Fruit fly (Drosophila melanogaster) whole organism, pupa: ENCODE results near the gene CG34174.

Experiments used
- CG14655 ChIP-seq: fragments of 200-800 bp; sonication (Bioruptor generic); optimal IDR thresholded peaks from 3 replicates; lab custom pipeline; 2017; ENCODE audit warnings: mild to moderate bottlenecking, missing biosample characterization, missing genetic modification reagents, missing genetic modification characterization
- CG9948 ChIP-seq: fragments of 200-800 bp; sonication (Bioruptor generic); optimal IDR thresholded peaks from 2 replicates; lab custom pipeline; 2018; ENCODE audit warnings: missing biosample characterization, mild to moderate bottlenecking, missing genetic modification characterization, moderate library complexity
- D1 ChIP-seq: fragments of 200-800 bp; sonication (Bioruptor generic); optimal IDR thresholded peaks from 2 replicates; lab custom pipeline; 2018; ENCODE audit warnings: missing biosample characterization, mild to moderate bottlenecking, missing genetic modification characterization, moderate library complexity
- EcR ChIP-seq: fragments of 200-800 bp; sonication (Bioruptor generic); optimal IDR thresholded peaks from 3 replicates; lab custom pipeline; 2019; ENCODE audit warnings: missing biosample characterization, missing genetic modification characterization, mild to moderate bottlenecking, moderate library complexity, missing genetic modification reagents
- Ets98B ChIP-seq: fragments of 200-800 bp; sonication (Bioruptor generic); IDR thresholded peaks from 2 replicates; pipeline ENCODE4 v1.3.6; 2022; ENCODE audit warnings: missing biosample characterization, missing genetic modification characterization
- Snoo ChIP-seq: fragments of 200-800 bp; sonication (Bioruptor generic); optimal IDR thresholded peaks from 3 replicates; lab custom pipeline; 2017; ENCODE audit warnings: missing biosample characterization, mild to moderate bottlenecking, missing genetic modification characterization, inconsistent platforms
- fd96Ca ChIP-seq: fragments of 200-800 bp; sonication (Bioruptor generic); IDR thresholded peaks from 3 replicates; pipeline ENCODE4 v1.3.6; 2022; ENCODE audit warnings: missing biosample characterization, missing genetic modification characterization
- gl ChIP-seq: fragments of 200-800 bp; sonication (Bioruptor generic); optimal IDR thresholded peaks from 2 replicates; lab custom pipeline; 2018; ENCODE audit warnings: missing biosample characterization, mild to moderate bottlenecking, missing genetic modification characterization

dm6 chr2L:2206066-2206465 is 8.0 kb upstream of the CG34174 start, which contains the start of gene CG31668:
- TF ChIP-seq CG9948 (tag; lab: Kevin White, UChicago) (no peak), Snoo (tag; lab: Kevin White, UChicago) (no peak), EcR (GFP tag; lab: Kevin White, UChicago) (no peak), CG14655 (GFP tag; lab: Kevin White, UChicago) (no peak), D1 (tag; lab: Kevin White, UChicago) (no peak), fd96Ca (GFP tag; lab: Robert Waterston, UW) (no peak), gl (tag; lab: Kevin White, UChicago) (no peak), Ets98B (GFP tag; lab: Robert Waterston, UW) (no peak)
